Fruit fly (Drosophila melanogaster) S2 (cell line): Measurements from ENCODE around the gene CG16964.

Experiments used
- CG8478 ChIP-seq: fragments of >200 bp; optimal IDR thresholded peaks from 2 replicates; lab custom pipeline; 2018
- CTCF ChIP-seq, 2 experiments: fragments of >200 bp; optimal IDR thresholded peaks; 2 replicates each; lab custom pipeline; 2018

DNA sequence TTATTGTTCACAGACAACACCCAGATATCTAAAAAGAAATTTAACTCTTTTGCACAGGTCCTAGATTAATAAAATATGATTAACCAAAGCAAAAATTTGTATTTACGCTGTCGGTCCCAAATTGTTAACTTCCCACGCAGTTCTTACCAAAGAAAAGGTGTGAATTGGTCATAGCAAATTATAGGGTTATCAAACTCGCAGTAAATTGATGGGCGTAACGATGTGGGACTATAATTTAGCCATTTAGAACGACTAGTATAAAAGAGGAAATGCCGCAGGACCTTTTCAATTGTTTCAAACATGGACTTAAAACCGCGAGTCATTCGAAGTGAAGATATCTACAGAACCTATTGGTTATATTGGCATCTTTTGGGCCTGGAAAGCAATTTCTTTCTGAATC is 11.9 kb upstream of the CG16964 start, which contains the start of gene Or33b:
- TF ChIP-seq CG8478 (lab: Kevin White, UChicago) (no peak), CTCF (optimal IDR thresholded peaks at IDR 0.05; lab: Kevin White, UChicago) (no peak)
